Worm (Caenorhabditis elegans): ENCODE measurements around the gene W04H10.1.
"Not testable (repeated sequence)": the region's sequence is repeated elsewhere in the genome, so short reads cannot be mapped to it uniquely, and the experiment has no call there.

The W04H10.1 gene

DNA sequence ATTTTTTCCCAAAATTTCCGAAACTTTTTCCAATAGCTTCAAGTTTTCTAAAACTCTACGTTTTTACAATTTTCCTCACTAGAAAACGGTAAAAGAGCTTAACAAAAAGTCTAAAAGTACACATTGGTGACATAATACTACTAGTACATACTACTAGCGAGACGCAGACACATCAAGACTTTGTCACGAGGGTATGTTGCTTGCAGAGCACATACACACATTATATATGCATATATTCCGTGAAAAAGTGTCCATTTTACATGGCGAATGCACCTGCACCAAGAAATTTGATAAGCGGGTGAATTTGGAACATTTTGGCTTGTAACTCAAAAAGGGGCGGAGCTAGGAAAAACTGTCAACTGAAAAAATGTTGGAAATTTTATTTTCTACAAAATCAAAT lies 7.6 kb upstream of the W04H10.1 start:
- TF ChIP-seq W03F9.2 (tag; optimal IDR thresholded peaks at IDR 0.05) (no peak), him-1 (tag; optimal IDR thresholded peaks at IDR 0.05) (no peak), dao-5 (tag; optimal IDR thresholded peaks at IDR 0.05) (no peak)

- TF ChIP-seq dao-5 (tag; optimal IDR thresholded peaks at IDR 0.05) (no peak), W03F9.2 (tag; optimal IDR thresholded peaks at IDR 0.05) (no peak), him-1 (tag; optimal IDR thresholded peaks at IDR 0.05) (no peak)
Measured at ce11 chrII:602020-602419, 6.8 kb upstream of the W04H10.1 start, which contains the start of gene nhl-3. Gene nhl-3 (minus strand): TSS chrII:602120.

- TF ChIP-seq dao-5 (tag; optimal IDR thresholded peaks at IDR 0.05) (no peak), him-1 (tag; optimal IDR thresholded peaks at IDR 0.05) (no peak), W03F9.2 (tag; optimal IDR thresholded peaks at IDR 0.05) (no peak)
Measured at ce11 chrII:602969-603368, 5.9 kb upstream of the W04H10.1 start.

- TF ChIP-seq him-1 (tag; optimal IDR thresholded peaks at IDR 0.05) = no peak
- TF ChIP-seq W03F9.2 (tag; optimal IDR thresholded peaks at IDR 0.05) = no peak
- no peak for TF ChIP-seq dao-5 (tag; optimal IDR thresholded peaks at IDR 0.05)
Measured at ce11 chrII:605267-605666, 3.6 kb upstream of the W04H10.1 start, which contains the start of gene W04H10.2. Gene W04H10.2 (plus strand): TSS chrII:605567.

DNA sequence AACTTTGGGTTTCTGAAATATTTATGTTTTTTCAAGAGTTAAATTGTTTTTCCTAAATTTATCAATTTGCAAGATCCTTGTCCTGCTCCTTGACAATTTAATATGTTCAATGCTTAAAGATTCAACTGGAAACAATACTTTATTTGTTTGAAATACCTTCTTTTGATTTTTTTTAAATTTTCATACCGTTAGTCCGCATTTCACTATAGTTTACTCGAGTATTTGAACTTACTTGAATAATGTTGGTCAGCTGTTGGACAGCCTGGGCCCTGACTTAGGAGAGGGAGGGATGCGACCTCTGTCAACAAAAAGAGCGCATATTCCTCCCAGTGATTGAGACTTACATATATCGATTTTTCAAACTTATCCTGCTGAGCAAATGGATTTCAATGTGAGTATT lies 2.8 kb upstream of the W04H10.1 start, which contains the start of gene W04H10.5:
TSS of gene W04H10.5 (plus strand) at position 301 of the 400 bp plus-strand sequence.
- TF ChIP-seq dao-5 (tag; optimal IDR thresholded peaks at IDR 0.05) (no peak), W03F9.2 (tag; optimal IDR thresholded peaks at IDR 0.05) (no peak), him-1 (tag; optimal IDR thresholded peaks at IDR 0.05) (no peak)

DNA sequence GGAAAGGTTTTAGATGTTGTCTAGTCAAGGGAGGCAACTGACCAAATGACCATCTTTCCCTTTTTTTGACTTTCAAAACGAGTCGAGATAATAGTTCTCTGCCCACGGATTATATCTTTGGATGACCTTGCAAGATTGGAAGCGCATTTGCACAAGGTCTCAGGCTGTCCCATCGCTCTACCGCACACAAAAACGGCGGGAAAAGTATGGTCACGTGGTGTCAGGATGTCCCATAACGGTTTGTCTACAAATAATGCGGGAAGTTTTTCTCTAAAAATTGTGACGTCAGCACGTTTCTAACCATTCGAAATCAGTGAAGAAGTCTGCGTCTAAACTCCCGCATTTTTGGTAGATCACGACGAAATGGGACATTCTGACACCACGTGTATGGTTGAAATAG lies 516 bp upstream of the W04H10.1 start, which contains the start of gene W04H10.6:
TSS of gene W04H10.6 (minus strand) at position 101 of the 400 bp plus-strand sequence.
- TF ChIP-seq him-1 (tag; optimal IDR thresholded peaks at IDR 0.05) = no peak
- TF ChIP-seq dao-5 (tag; optimal IDR thresholded peaks at IDR 0.05) = no peak
- no peak for TF ChIP-seq W03F9.2 (tag; optimal IDR thresholded peaks at IDR 0.05)

DNA sequence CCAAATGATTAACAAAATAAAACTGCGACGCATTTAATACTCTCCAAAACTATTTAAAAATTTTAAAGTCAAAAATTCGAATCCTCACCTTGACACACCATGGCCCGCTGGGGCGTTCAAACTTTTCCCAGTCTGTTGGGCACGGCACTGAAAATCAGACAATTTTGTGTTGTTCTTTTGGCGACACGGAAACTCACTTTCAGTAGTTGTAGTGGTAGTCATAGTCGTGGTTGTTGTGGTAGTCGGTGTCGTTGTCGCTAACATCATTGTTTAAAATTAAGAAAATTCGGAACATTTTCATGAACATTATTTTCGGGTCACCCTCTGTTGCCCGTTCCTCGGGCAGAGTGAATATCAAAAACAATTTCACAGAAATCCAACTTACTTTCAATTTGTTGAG lies 3.5 kb downstream of the W04H10.1 start, which contains the start of gene clec-118:
TSS of gene clec-118 (minus strand) at position 101 of the 400 bp plus-strand sequence.
- not testable (repeated sequence) for TF ChIP-seq him-1, dao-5, W03F9.2 (tag; optimal IDR thresholded peaks at IDR 0.05)

DNA sequence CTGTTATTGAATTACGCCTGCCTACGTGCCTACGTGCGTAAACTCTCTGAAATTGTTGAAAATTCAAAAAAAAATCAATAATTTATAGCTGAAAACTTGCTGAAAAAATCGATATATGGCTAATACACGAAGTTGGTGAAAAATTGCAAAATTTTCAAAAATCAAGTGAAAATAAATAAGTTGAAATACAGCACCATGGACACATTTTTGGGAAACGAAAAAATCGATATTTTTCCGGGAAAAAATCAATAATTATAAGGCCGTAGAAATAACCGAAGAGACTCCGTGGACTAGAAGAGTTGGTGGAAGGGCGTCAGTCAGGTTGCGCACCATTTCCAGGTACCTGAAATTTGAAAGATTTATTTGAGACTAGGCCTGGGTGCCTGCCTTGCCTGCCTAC lies 5.8 kb downstream of the W04H10.1 start:
- TF ChIP-seq dao-5 (tag; optimal IDR thresholded peaks at IDR 0.05) (no peak), him-1 (tag; optimal IDR thresholded peaks at IDR 0.05) (no peak), W03F9.2 (tag; optimal IDR thresholded peaks at IDR 0.05) (no peak)

DNA sequence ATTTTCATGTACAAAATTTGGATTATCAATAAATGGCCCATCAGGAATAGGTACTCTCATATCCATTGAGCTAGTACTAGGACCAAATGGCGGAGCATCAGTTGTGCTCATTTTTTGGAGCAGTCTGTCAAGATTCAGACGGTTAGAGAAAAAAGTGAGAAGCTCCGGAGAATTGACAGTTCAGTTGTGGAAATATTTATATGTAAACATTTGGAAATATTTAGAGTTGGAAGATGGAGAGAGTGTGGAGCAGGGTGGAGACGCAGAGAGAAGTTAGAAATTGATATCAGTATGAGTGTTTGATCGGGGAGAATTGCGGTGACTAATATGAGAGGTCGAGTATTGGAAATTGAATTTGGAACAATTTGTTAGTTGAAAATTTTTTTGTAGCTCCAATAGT lies 12.3 kb downstream of the W04H10.1 start:
- TF ChIP-seq dao-5 (tag; optimal IDR thresholded peaks at IDR 0.05) = no peak
- TF ChIP-seq W03F9.2 (tag; optimal IDR thresholded peaks at IDR 0.05) = no peak
- TF ChIP-seq him-1 (tag; optimal IDR thresholded peaks at IDR 0.05) = no peak

ce11 chrII:622478-622877 lies 13.6 kb downstream of the W04H10.1 start:
- no peak for TF ChIP-seq him-1 (tag; optimal IDR thresholded peaks at IDR 0.05)
- no peak for TF ChIP-seq W03F9.2 (tag; optimal IDR thresholded peaks at IDR 0.05)
- no peak for TF ChIP-seq dao-5 (tag; optimal IDR thresholded peaks at IDR 0.05)

DNA sequence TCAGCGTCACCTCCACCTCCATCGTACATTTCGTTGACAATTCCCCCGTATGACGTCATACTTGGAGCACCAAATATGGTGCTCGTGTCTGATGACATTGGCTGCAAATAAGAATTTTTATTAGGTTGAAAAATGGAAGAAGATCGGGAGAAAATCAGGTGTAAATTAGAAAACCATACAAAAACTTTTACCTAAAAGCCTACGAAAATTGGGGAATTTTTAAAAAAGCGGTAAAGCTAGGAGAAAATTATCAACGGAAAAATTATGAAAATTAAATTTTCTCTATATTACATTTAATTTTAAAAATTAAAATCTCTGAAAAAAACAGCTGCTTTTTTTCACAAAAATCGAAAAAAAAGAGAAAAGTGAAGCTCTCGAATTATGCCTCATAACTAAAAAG lies 15.6 kb downstream of the W04H10.1 start, which contains the start of gene T04B8.5:
TSS of gene T04B8.5 (minus strand) at position 101 of the 400 bp plus-strand sequence.
- TF ChIP-seq him-1 (tag; optimal IDR thresholded peaks at IDR 0.05) = no peak
- TF ChIP-seq W03F9.2 (tag; optimal IDR thresholded peaks at IDR 0.05) = no peak
- TF ChIP-seq dao-5 (tag; optimal IDR thresholded peaks at IDR 0.05) = no peak

DNA sequence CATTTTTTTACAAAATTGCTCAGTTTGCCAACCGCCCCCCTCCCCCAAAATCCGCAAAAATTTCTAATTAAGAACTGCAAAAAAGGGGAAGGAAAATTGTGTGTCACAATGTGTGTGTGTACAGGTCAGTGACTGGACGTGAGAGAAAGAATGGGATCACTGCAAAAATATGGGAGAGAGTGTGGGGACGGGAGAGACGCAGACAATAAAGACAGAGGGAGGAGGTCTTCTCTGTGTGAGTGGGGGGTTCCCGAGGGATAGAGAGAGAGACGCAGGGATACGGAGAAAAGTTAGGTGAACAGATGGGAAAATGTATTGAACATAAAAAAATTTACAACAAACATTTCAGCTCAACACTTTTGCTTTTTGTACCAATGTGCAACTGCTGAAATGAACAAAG lies 17.1 kb downstream of the W04H10.1 start:
- TF ChIP-seq W03F9.2 (tag; optimal IDR thresholded peaks at IDR 0.05) (no peak), him-1 (tag; optimal IDR thresholded peaks at IDR 0.05) (no peak), dao-5 (tag; optimal IDR thresholded peaks at IDR 0.05) (no peak)

DNA sequence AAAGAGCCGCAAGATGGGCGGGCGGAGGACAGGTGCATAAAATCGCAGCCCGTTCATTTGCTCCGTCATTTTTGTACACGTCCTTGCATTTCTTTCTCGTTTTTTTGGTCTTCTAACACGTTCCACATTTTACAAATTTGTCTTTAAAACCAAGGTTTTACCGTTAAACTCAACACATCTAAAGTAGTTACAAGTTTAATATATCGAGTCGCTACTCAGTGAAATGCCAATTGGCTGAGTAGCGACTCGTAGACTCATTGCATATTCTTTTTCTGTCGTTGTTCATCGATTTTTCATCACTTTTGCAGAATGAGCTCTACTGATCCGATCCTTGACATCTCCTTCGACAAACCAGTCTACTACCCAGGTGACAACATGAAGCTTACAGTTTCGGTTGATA lies 18.3 kb downstream of the W04H10.1 start, which contains the start of gene arrd-1:
TSS of gene arrd-1 (plus strand) at position 301 of the 400 bp plus-strand sequence.
- no peak for TF ChIP-seq him-1 (tag; optimal IDR thresholded peaks at IDR 0.05)
- no peak for TF ChIP-seq dao-5 (tag; optimal IDR thresholded peaks at IDR 0.05)
- no peak for TF ChIP-seq W03F9.2 (tag; optimal IDR thresholded peaks at IDR 0.05)

ce11 chrII:627913-628312 lies 19.1 kb downstream of the W04H10.1 start:
- TF ChIP-seq him-1 (tag; optimal IDR thresholded peaks at IDR 0.05) = no peak
- no peak for TF ChIP-seq dao-5 (tag; optimal IDR thresholded peaks at IDR 0.05)
- TF ChIP-seq W03F9.2 (tag; optimal IDR thresholded peaks at IDR 0.05) = no peak

- TF ChIP-seq dao-5 (tag; optimal IDR thresholded peaks at IDR 0.05) (no peak), W03F9.2 (tag; optimal IDR thresholded peaks at IDR 0.05) (no peak), him-1 (tag; optimal IDR thresholded peaks at IDR 0.05) (no peak)
Measured at ce11 chrII:633984-634383, 25.1 kb downstream of the W04H10.1 start, which contains the start of gene T04B8.1. Gene T04B8.1 (plus strand): TSS chrII:634284.

Data from whole organism, L4/young adult.